Fruit fly (Drosophila melanogaster) whole organism, wandering third instar larva: ENCODE results near the gene Irbp18.
A peak's percentile ranks its signal among the peaks of the same experiment; 100 is the strongest.

Source experiments
- Abd-B ChIP-seq: fragments of >200 bp; optimal IDR thresholded peaks from 2 replicates; lab custom pipeline; 2017; ENCODE audit warnings: missing biosample characterization, missing genetic modification characterization
- CG32264 ChIP-seq: fragments of 200-800 bp; sonication (Bioruptor generic); optimal IDR thresholded peaks from 2 replicates; lab custom pipeline; 2016; ENCODE audit warnings: missing biosample characterization, missing genetic modification characterization
- CG9705 ChIP-seq: fragments of 200-800 bp; sonication (Bioruptor generic); optimal IDR thresholded peaks from 2 replicates; lab custom pipeline; 2018; ENCODE audit warnings: missing biosample characterization, mild to moderate bottlenecking, missing genetic modification characterization
- CrebA ChIP-seq: fragments of 200-800 bp; sonication (Bioruptor generic); optimal IDR thresholded peaks from 2 replicates; lab custom pipeline; 2016; ENCODE audit warnings: missing biosample characterization, mild to moderate bottlenecking, missing genetic modification characterization, borderline replicate concordance
- Dfd ChIP-seq: fragments of >200 bp; optimal IDR thresholded peaks from 2 replicates; lab custom pipeline; 2017; ENCODE audit warnings: missing biosample characterization, missing genetic modification characterization
- GATAd ChIP-seq: sonication (Bioruptor generic); optimal IDR thresholded peaks from 2 replicates; lab custom pipeline; 2016; ENCODE audit warnings: missing biosample characterization, missing genetic modification characterization
- HLH106 ChIP-seq: fragments of 200-800 bp; optimal IDR thresholded peaks from 3 replicates; lab custom pipeline; 2019; ENCODE audit warnings: missing biosample characterization, mild to moderate bottlenecking, missing genetic modification characterization, moderate library complexity
- Hnf4 ChIP-seq: fragments of 200-800 bp; sonication (Bioruptor generic); optimal IDR thresholded peaks from 2 replicates; lab custom pipeline; 2016; ENCODE audit warnings: missing biosample characterization, mild to moderate bottlenecking, missing genetic modification characterization
- Hr78 ChIP-seq: fragments of >200 bp; optimal IDR thresholded peaks from 2 replicates; lab custom pipeline; 2017; ENCODE audit warnings: missing biosample characterization, missing genetic modification characterization
- Hr83 ChIP-seq: fragments of 200-300 bp; sonication (Bioruptor generic); optimal IDR thresholded peaks from 2 replicates; lab custom pipeline; 2016; ENCODE audit warnings: missing biosample characterization, mild to moderate bottlenecking, missing genetic modification characterization, moderate library complexity; ENCODE audit not compliant: poor library complexity, severe bottlenecking
- Jra ChIP-seq: sonication (Bioruptor generic); optimal IDR thresholded peaks from 2 replicates; lab custom pipeline; 2016; ENCODE audit warnings: missing biosample characterization, missing genetic modification characterization
- Mio ChIP-seq: sonication (Bioruptor generic); optimal IDR thresholded peaks from 2 replicates; lab custom pipeline; 2016; ENCODE audit warnings: missing biosample characterization, missing genetic modification characterization
- Myc ChIP-seq: fragments of >200 bp; optimal IDR thresholded peaks from 2 replicates; lab custom pipeline; 2017
- N ChIP-seq: fragments of >200 bp; optimal IDR thresholded peaks from 2 replicates; lab custom pipeline; 2018; ENCODE audit warnings: missing biosample characterization, missing external identifiers, missing genetic modification characterization
- OdsH ChIP-seq: fragments of 200-800 bp; sonication (Bioruptor generic); optimal IDR thresholded peaks from 2 replicates; lab custom pipeline; 2016; ENCODE audit warnings: missing biosample characterization, mild to moderate bottlenecking, missing genetic modification characterization
- Rel ChIP-seq, 2 experiments: fragments of 200-800 bp; sonication (Bioruptor generic) in 1 of 2; optimal IDR thresholded peaks; 2 replicates in 1 of 2; 3 replicates in 1 of 2; lab custom pipeline; 2016 to 2019; ENCODE audit warnings: mild to moderate bottlenecking in 2 of 2, missing biosample characterization in 2 of 2, missing genetic modification characterization in 2 of 2, moderate library complexity in 1 of 2
- Sp1 ChIP-seq: fragments of 200-800 bp; sonication (Bioruptor generic); optimal IDR thresholded peaks from 3 replicates; lab custom pipeline; 2019; ENCODE audit warnings: missing biosample characterization, mild to moderate bottlenecking, missing genetic modification characterization, moderate library complexity
- br ChIP-seq: fragments of 200-800 bp; sonication (Bioruptor generic); optimal IDR thresholded peaks from 2 replicates; lab custom pipeline; 2016; ENCODE audit warnings: missing biosample characterization, missing genetic modification characterization
- brk ChIP-seq: fragments of 200-800 bp; sonication (Bioruptor generic); optimal IDR thresholded peaks from 2 replicates; lab custom pipeline; 2016; ENCODE audit warnings: missing biosample characterization, mild to moderate bottlenecking, missing genetic modification characterization
- dl ChIP-seq, 2 experiments: fragments of 175-275, 200-275 bp in 1 of 2; fragments of 200-275 bp in 1 of 2; sonication (Bioruptor generic); optimal IDR thresholded peaks; lab custom pipeline; 2018; ENCODE audit warnings: mild to moderate bottlenecking in 2 of 2, missing biosample characterization in 2 of 2, missing genetic modification characterization in 2 of 2, moderate library complexity in 2 of 2; ENCODE audit not compliant: partially characterized antibody in 2 of 2, insufficient read depth in 1 of 2
- dmrt93B ChIP-seq: fragments of 200-800 bp; sonication (Bioruptor generic); optimal IDR thresholded peaks from 2 replicates; lab custom pipeline; 2018; ENCODE audit warnings: missing biosample characterization, mild to moderate bottlenecking, missing genetic modification characterization
- dsf ChIP-seq: sonication (Bioruptor generic); optimal IDR thresholded peaks from 2 replicates; lab custom pipeline; 2016; ENCODE audit warnings: missing biosample characterization, missing genetic modification characterization, borderline replicate concordance
- ey ChIP-seq: fragments of 200-800 bp; sonication (Bioruptor generic); optimal IDR thresholded peaks from 2 replicates; lab custom pipeline; 2016; ENCODE audit warnings: missing biosample characterization, missing genetic modification characterization
- foxo ChIP-seq, 2 experiments: fragments of 200-800 bp; sonication (Bioruptor generic); optimal IDR thresholded peaks; 2 replicates in 1 of 2; 3 replicates in 1 of 2; lab custom pipeline; 2016 to 2017; ENCODE audit warnings: missing biosample characterization in 2 of 2, missing genetic modification characterization in 2 of 2
- fru ChIP-seq: fragments of 200-800 bp; sonication (Bioruptor generic); optimal IDR thresholded peaks from 3 replicates; lab custom pipeline; 2016; ENCODE audit warnings: missing biosample characterization, mild to moderate bottlenecking, missing genetic modification characterization
- h ChIP-seq: fragments of 200-800 bp; sonication (Bioruptor generic); optimal IDR thresholded peaks from 3 replicates; lab custom pipeline; 2016; ENCODE audit warnings: missing biosample characterization, mild to moderate bottlenecking, missing genetic modification characterization
- jim ChIP-seq: fragments of 175-275, 200-325 bp; sonication (Bioruptor generic); optimal IDR thresholded peaks from 2 replicates; lab custom pipeline; 2016; ENCODE audit warnings: missing biosample characterization, mild to moderate bottlenecking, missing genetic modification characterization
- lola ChIP-seq: fragments of >200 bp; optimal IDR thresholded peaks from 2 replicates; lab custom pipeline; 2017; ENCODE audit warnings: missing biosample characterization, missing genetic modification characterization
- pan ChIP-seq: fragments of >200 bp; optimal IDR thresholded peaks from 2 replicates; lab custom pipeline; 2017
- psq ChIP-seq: fragments of 200-800 bp; sonication (Bioruptor generic); optimal IDR thresholded peaks from 3 replicates; lab custom pipeline; 2017; ENCODE audit warnings: missing biosample characterization, mild to moderate bottlenecking, missing genetic modification characterization, moderate library complexity
- rgr ChIP-seq: fragments of 200-800 bp; sonication (Bioruptor generic); optimal IDR thresholded peaks from 3 replicates; lab custom pipeline; 2016; ENCODE audit warnings: missing biosample characterization, mild to moderate bottlenecking, missing genetic modification characterization
- sage ChIP-seq: fragments of 200-800 bp; sonication (Bioruptor generic); optimal IDR thresholded peaks from 2 replicates; lab custom pipeline; 2016; ENCODE audit warnings: missing biosample characterization, mild to moderate bottlenecking, missing genetic modification characterization
- sv ChIP-seq: fragments of 200-800 bp; sonication (Bioruptor generic); optimal IDR thresholded peaks from 3 replicates; lab custom pipeline; 2016; ENCODE audit warnings: missing biosample characterization, missing genetic modification characterization
- tai ChIP-seq: sonication (Bioruptor generic); optimal IDR thresholded peaks from 2 replicates; lab custom pipeline; 2016; ENCODE audit warnings: missing biosample characterization, missing genetic modification characterization
- usp ChIP-seq: fragments of >200 bp; optimal IDR thresholded peaks from 2 replicates; lab custom pipeline; 2017; ENCODE audit warnings: missing biosample characterization, missing genetic modification characterization
- woc ChIP-seq: sonication (Bioruptor generic); optimal IDR thresholded peaks from 2 replicates; lab custom pipeline; 2016; ENCODE audit warnings: missing biosample characterization, mild to moderate bottlenecking, missing genetic modification characterization

The Irbp18 gene

DNA sequence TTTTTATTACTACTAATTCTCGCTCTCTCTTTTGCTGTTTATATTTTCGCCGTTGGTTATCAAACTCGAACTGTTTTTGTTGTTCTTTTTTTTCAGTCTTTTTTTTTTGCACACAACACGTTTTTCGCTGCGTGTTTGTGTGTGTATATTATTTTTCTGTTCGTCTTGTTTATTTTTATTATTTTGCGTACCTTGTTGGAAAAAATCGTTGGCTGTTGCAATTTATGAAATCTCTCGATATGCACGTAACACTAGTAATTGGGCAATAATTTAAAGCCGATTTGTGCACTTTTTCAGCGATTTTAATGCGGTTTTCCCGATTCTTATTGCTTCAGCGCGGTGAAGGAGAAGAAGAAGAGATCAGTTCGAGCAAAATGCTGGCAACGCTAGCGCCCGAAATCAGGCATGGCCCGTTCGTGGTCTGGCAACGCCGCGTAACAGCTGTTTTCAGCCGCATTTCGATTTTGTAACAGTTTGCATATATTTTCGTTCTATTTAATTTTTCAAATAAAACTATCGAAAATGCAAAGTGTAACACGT is 22.5 kb upstream of the Irbp18 start, which contains the start of the genes FoxK and mRpL2 (continued):
- TF ChIP-seq dl (GFP tag; optimal IDR thresholded peaks at IDR 0.05; lab: Kevin White, UChicago; ENCODE audit: insufficient read depth in 1 of 2, partially characterized antibody in 2 of 2) (no peak), Hr83 (GFP tag; lab: Kevin White, UChicago) (no peak), Hr78 (no peak), HLH106 (tag; lab: Kevin White, UChicago) (peak; percentile 25), CrebA (GFP tag; lab: Kevin White, UChicago) (no peak), Dfd (GFP tag; lab: Kevin White, UChicago) (no peak), lola (GFP tag; lab: Kevin White, UChicago) (no peak), CG9705 (GFP tag; lab: Kevin White, UChicago) (peak; percentile 9), h (GFP tag; lab: Kevin White, UChicago) (no peak), Abd-B (no peak)

DNA sequence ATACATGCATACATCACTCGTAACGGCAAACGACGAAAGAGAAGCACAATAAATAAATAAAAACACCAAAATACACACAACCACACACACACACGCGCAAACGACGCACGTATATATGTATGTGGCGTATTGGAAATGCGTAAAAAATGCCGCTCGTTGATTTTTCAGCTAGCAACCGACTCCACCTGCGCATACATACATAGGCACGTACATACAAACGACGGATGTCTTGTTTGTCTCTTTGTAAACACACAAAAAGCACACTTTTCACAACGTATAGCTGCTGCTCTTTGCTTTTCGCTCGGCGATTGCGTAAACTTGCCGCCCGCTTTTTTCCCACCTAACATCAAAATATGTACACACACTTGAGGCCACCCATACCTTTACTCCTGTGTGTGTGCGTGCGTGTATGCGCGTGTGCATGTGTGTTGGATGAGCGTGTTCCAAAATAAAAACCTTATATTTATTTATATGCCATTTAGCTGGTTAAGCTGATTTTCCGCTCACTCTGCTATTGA is 22.0 kb upstream of the Irbp18 start:
- TF ChIP-seq sv = peak; percentile 3
- peak; percentile 18 for TF ChIP-seq psq (GFP tag; lab: Kevin White, UChicago)
- peak; percentile 34 for TF ChIP-seq h (GFP tag; lab: Kevin White, UChicago)
- no peak for TF ChIP-seq fru (GFP tag; lab: Kevin White, UChicago)
- TF ChIP-seq GATAd (GFP tag; lab: Kevin White, UChicago) = no peak
- TF ChIP-seq jim (GFP tag; lab: Kevin White, UChicago) = peak; percentile 12
- peak; percentile 82 for TF ChIP-seq N
- TF ChIP-seq, all 38 proteins: peak for 5

DNA sequence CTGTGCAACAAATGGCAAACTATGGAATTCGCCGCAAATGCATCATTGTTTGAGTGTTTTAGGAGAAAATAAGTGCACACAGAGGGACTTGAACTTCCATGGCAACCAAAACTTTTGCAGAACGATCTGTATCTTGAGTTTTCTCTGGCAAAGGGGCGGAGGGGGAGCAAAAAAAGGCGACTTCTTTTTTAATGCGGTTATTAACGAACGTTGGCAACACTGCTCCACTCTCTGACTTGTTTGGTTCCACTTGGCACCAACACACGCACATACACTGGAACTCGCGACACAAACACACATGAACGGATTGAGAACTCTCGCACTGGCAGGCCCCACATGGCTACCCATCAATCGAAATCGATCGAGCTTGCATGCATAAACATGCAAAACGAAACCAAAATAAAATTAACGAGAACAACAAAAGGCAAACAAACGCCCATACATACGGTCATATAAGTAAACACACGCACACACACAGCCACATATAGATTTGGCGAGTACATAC is 21.5 kb upstream of the Irbp18 start:
- peak; percentile 30 for TF ChIP-seq HLH106 (tag; lab: Kevin White, UChicago)
- TF ChIP-seq jim (GFP tag; lab: Kevin White, UChicago) = peak; percentile 42
- TF ChIP-seq Sp1 (GFP tag; lab: Kevin White, UChicago) = no peak
- no peak for TF ChIP-seq CrebA (GFP tag; lab: Kevin White, UChicago)
- TF ChIP-seq CG9705 (GFP tag; lab: Kevin White, UChicago) = no peak
- no peak for TF ChIP-seq usp (GFP tag; lab: Kevin White, UChicago)
- TF ChIP-seq psq (GFP tag; lab: Kevin White, UChicago) = peak; percentile 41
- TF ChIP-seq GATAd (GFP tag; lab: Kevin White, UChicago) = no peak
- peak; percentile 18 for TF ChIP-seq ey (GFP tag; lab: Kevin White, UChicago)
- TF ChIP-seq Hnf4 = no peak
- TF ChIP-seq dmrt93B = peak; percentile 6
- no peak for TF ChIP-seq Jra (GFP tag; lab: Kevin White, UChicago)
- TF ChIP-seq, all 38 proteins: peak for 5

DNA sequence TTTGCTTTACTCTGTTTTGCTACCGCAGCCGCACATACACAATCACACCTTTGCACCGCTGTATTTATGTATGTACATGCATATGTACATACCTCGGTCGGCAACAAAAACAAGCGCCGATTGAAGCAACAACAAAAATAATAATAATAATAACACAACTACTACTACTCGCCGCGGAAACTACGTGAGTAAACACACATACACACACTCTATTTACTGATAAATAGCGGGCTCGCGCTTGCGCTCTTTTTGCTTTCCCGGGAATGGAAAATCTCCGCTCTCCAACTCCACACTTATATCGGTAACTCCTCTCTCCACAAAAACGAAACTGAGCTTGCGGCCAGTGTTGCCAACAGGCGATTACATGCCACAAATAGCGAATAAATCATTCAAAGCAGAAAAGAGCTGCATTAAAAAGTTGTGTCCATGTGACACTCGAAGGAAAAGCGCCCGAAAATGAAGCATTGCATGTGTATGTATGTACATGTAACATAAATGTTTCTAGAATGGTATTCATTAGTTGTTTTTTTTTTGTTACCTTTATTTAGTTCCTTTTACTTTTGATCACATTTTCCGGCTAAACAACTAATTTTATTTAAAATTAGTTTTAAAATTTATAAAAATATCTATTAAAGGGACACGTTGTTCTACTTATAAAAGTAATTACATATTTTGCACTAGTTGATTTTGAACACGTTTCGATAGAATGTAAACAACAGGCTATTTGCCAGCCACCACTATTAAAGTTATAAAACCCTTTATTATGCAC is 20.8 kb upstream of the Irbp18 start:
- TF ChIP-seq Myc (lab: Kevin White, UChicago) = no peak
- TF ChIP-seq fru (GFP tag; lab: Kevin White, UChicago) = no peak
- peak; percentile 23 for TF ChIP-seq CG9705 (GFP tag; lab: Kevin White, UChicago)
- TF ChIP-seq usp (GFP tag; lab: Kevin White, UChicago) = no peak
- TF ChIP-seq OdsH (GFP tag; lab: Kevin White, UChicago) = peak; percentile 28
- TF ChIP-seq ey (GFP tag; lab: Kevin White, UChicago) = no peak
- no peak for TF ChIP-seq dmrt93B
- TF ChIP-seq Hr78 = no peak
- no peak for TF ChIP-seq br (GFP tag; lab: Kevin White, UChicago)
- no peak for TF ChIP-seq jim (GFP tag; lab: Kevin White, UChicago)
- peak; percentile 33 for TF ChIP-seq sage
- TF ChIP-seq Hr83 (GFP tag; lab: Kevin White, UChicago) = peak; percentile 1
- TF ChIP-seq rgr (GFP tag; lab: Kevin White, UChicago) = peak; percentile 27
- peak; percentile 46 for TF ChIP-seq psq (GFP tag; lab: Kevin White, UChicago)
- TF ChIP-seq sv = peak; percentile 34
- no peak for TF ChIP-seq CG32264 (GFP tag; lab: Kevin White, UChicago)
- no peak for TF ChIP-seq woc (GFP tag; lab: Kevin White, UChicago)
- TF ChIP-seq foxo (GFP tag; optimal IDR thresholded peaks at IDR 0.05; lab: Kevin White, UChicago) = peak in 1 of 2 experiments; percentile 25
- TF ChIP-seq N = no peak
- no peak for TF ChIP-seq GATAd (GFP tag; lab: Kevin White, UChicago)
- peak in 1 of 2 experiments; percentile 51 for TF ChIP-seq dl (GFP tag; optimal IDR thresholded peaks at IDR 0.05; lab: Kevin White, UChicago; ENCODE audit: insufficient read depth in 1 of 2, partially characterized antibody in 2 of 2)
- TF ChIP-seq dsf (GFP tag; lab: Kevin White, UChicago) = no peak
- no peak for TF ChIP-seq pan (lab: Kevin White, UChicago)
- no peak for TF ChIP-seq lola (GFP tag; lab: Kevin White, UChicago)
- no peak for TF ChIP-seq Abd-B
- no peak for TF ChIP-seq tai (GFP tag; lab: Kevin White, UChicago)
- peak; percentile 43 for TF ChIP-seq h (GFP tag; lab: Kevin White, UChicago)
- TF ChIP-seq Jra (GFP tag; lab: Kevin White, UChicago) = peak; percentile 6
- TF ChIP-seq Mio (GFP tag; lab: Kevin White, UChicago) = no peak
- TF ChIP-seq Rel (GFP tag; optimal IDR thresholded peaks at IDR 0.05; lab: Kevin White, UChicago) = no peak
- no peak for TF ChIP-seq Rel (tag; optimal IDR thresholded peaks at IDR 0.05; lab: Kevin White, UChicago)
- peak; percentile 11 for TF ChIP-seq Hnf4
- no peak for TF ChIP-seq CrebA (GFP tag; lab: Kevin White, UChicago)
- TF ChIP-seq brk (GFP tag; lab: Kevin White, UChicago) = no peak
- TF ChIP-seq Sp1 (GFP tag; lab: Kevin White, UChicago) = peak; percentile 16
- TF ChIP-seq HLH106 (tag; lab: Kevin White, UChicago) = no peak
